Worm (Caenorhabditis elegans) whole organism, L1 larva: Measurements from ENCODE around the gene irk-3.
A peak's percentile ranks its signal among the peaks of the same experiment; 100 is the strongest.

Source experiments
- C04F5.9 ChIP-seq: sonication (generic microtip); optimal IDR thresholded peaks from 2 replicates; lab custom pipeline; 2016; ENCODE audit warnings: missing genetic modification characterization, missing compliant biosample characterization
- Y116A8C.19 ChIP-seq: sonication (generic microtip); optimal IDR thresholded peaks from 2 replicates; lab custom pipeline; 2016; ENCODE audit warnings: missing compliant biosample characterization, missing genetic modification characterization, borderline replicate concordance
- aly-2 ChIP-seq: fragments of 150-350 bp; optimal IDR thresholded peaks from 2 replicates; lab custom pipeline; 2014; ENCODE audit warnings: missing biosample characterization, missing genetic modification characterization
- ceh-63 ChIP-seq: fragments of 200-800 bp; sonication (Bioruptor generic); optimal IDR thresholded peaks from 2 replicates; lab custom pipeline; 2018; ENCODE audit warnings: mild to moderate bottlenecking, missing genetic modification characterization, missing compliant biosample characterization
- ceh-82 ChIP-seq, 3 experiments: fragments of 150-350 bp in 1 of 3; sonication (generic microtip) in 2 of 3; optimal IDR thresholded peaks; 2 replicates each; lab custom pipeline; 2014 to 2017; ENCODE audit warnings: missing biosample characterization in 3 of 3, missing genetic modification characterization in 3 of 3
- ceh-88 ChIP-seq: fragments of 200-800 bp; sonication (Bioruptor generic); IDR thresholded peaks from 2 replicates; pipeline ENCODE4 v1.3.6; 2022; ENCODE audit warnings: missing genetic modification characterization, missing compliant biosample characterization
- ceh-90 ChIP-seq: sonication (generic microtip); optimal IDR thresholded peaks from 2 replicates; lab custom pipeline; 2016; ENCODE audit warnings: missing genetic modification characterization, missing compliant biosample characterization
- dsc-1 ChIP-seq: sonication (generic microtip); optimal IDR thresholded peaks from 2 replicates; lab custom pipeline; 2016; ENCODE audit warnings: mild to moderate bottlenecking, missing genetic modification characterization, missing compliant biosample characterization
- efl-1 ChIP-seq, 4 experiments: fragments of 150-350 bp; optimal IDR thresholded peaks in 3 of 4; peaks in 1 of 4; 1 replicate in 1 of 4; 2 replicates in 3 of 4; lab custom pipeline; 2014; ENCODE audit warnings: missing biosample characterization in 2 of 4, missing genetic modification characterization in 2 of 4, missing genetic modification reagents in 2 of 4
- fkh-10 ChIP-seq: sonication (generic microtip); optimal IDR thresholded peaks from 2 replicates; lab custom pipeline; 2017; ENCODE audit warnings: missing biosample characterization, missing genetic modification reagents, missing genetic modification characterization
- hlh-17 ChIP-seq: fragments of 200-800 bp; sonication (Bioruptor generic); optimal IDR thresholded peaks from 2 replicates; lab custom pipeline; 2018; ENCODE audit warnings: missing genetic modification characterization, mild to moderate bottlenecking, missing compliant biosample characterization, moderate library complexity, borderline replicate concordance
- hpl-2 ChIP-seq: fragments of 150-350 bp; optimal IDR thresholded peaks from 2 replicates; lab custom pipeline; 2014; ENCODE audit warnings: missing biosample characterization, missing genetic modification reagents, missing genetic modification characterization
- irx-1 ChIP-seq: sonication (generic microtip); optimal IDR thresholded peaks from 2 replicates; lab custom pipeline; 2016; ENCODE audit warnings: missing genetic modification characterization, missing compliant biosample characterization
- isw-1 ChIP-seq: fragments of 200-800 bp; sonication (Bioruptor generic); IDR thresholded peaks from 2 replicates; pipeline ENCODE4 v1.3.6; 2022; ENCODE audit warnings: missing genetic modification characterization, missing compliant biosample characterization
- jun-1 ChIP-seq: fragments of 150-350 bp; optimal IDR thresholded peaks from 2 replicates; lab custom pipeline; 2014; ENCODE audit warnings: missing biosample characterization, missing genetic modification reagents, missing genetic modification characterization
- lin-14 ChIP-seq: fragments of 200-800 bp; sonication (Bioruptor generic); optimal IDR thresholded peaks from 2 replicates; lab custom pipeline; 2018; ENCODE audit warnings: mild to moderate bottlenecking, missing genetic modification characterization, moderate library complexity, missing compliant biosample characterization
- lin-39 ChIP-seq: fragments of 150-350 bp; optimal IDR thresholded peaks from 2 replicates; lab custom pipeline; 2014; ENCODE audit warnings: missing biosample characterization, missing genetic modification reagents, missing genetic modification characterization
- mdl-1 ChIP-seq, 2 experiments: fragments of 150-350 bp; optimal IDR thresholded peaks; 2 replicates each; lab custom pipeline; 2014 to 2017; ENCODE audit warnings: missing biosample characterization in 2 of 2, missing genetic modification characterization in 2 of 2, inconsistent platforms in 1 of 2
- mef-2 ChIP-seq: fragments of 150-350 bp; optimal IDR thresholded peaks from 2 replicates; lab custom pipeline; 2014; ENCODE audit warnings: missing biosample characterization, missing genetic modification characterization
- mep-1 ChIP-seq: fragments of 150-350 bp; optimal IDR thresholded peaks from 2 replicates; lab custom pipeline; 2014; ENCODE audit warnings: missing biosample characterization, missing genetic modification characterization
- nhr-20 ChIP-seq: sonication (generic microtip); optimal IDR thresholded peaks from 2 replicates; lab custom pipeline; 2016; ENCODE audit warnings: mild to moderate bottlenecking, missing genetic modification characterization, missing compliant biosample characterization
- nhr-28 ChIP-seq: fragments of 150-350 bp; optimal IDR thresholded peaks from 2 replicates; lab custom pipeline; 2014; ENCODE audit warnings: missing biosample characterization, missing genetic modification characterization
- nhr-71 ChIP-seq: sonication (generic microtip); optimal IDR thresholded peaks from 2 replicates; lab custom pipeline; 2016; ENCODE audit warnings: mild to moderate bottlenecking, missing genetic modification characterization, moderate library complexity, missing compliant biosample characterization
- pag-3 ChIP-seq: sonication (generic microtip); optimal IDR thresholded peaks from 2 replicates; lab custom pipeline; 2017; ENCODE audit warnings: missing genetic modification characterization, mild to moderate bottlenecking, missing compliant biosample characterization, antibody characterized with exemption, borderline replicate concordance; ENCODE audit not compliant: insufficient read depth
- pax-3 ChIP-seq: fragments of 200-800 bp; sonication (Bioruptor generic); optimal IDR thresholded peaks from 2 replicates; lab custom pipeline; 2018; ENCODE audit warnings: mild to moderate bottlenecking, missing genetic modification characterization, moderate library complexity, missing compliant biosample characterization
- pqm-1 ChIP-seq: sonication (generic microtip); optimal IDR thresholded peaks from 3 replicates; lab custom pipeline; 2017; ENCODE audit warnings: missing biosample characterization, missing genetic modification characterization
- skn-1 ChIP-seq: fragments of 150-350 bp; optimal IDR thresholded peaks from 2 replicates; lab custom pipeline; 2014; ENCODE audit warnings: missing biosample characterization, missing genetic modification characterization
- swsn-7 ChIP-seq: sonication (generic microtip); optimal IDR thresholded peaks from 2 replicates; lab custom pipeline; 2016; ENCODE audit warnings: missing genetic modification characterization, missing compliant biosample characterization
- tlp-1 ChIP-seq: fragments of 150-350 bp; optimal IDR thresholded peaks from 2 replicates; lab custom pipeline; 2014; ENCODE audit warnings: missing biosample characterization, missing genetic modification characterization
- unc-130 ChIP-seq: fragments of 150-350 bp; optimal IDR thresholded peaks from 2 replicates; lab custom pipeline; 2017; ENCODE audit warnings: missing biosample characterization, missing genetic modification characterization, inconsistent platforms
- unc-30 ChIP-seq: sonication (generic microtip); optimal IDR thresholded peaks from 2 replicates; lab custom pipeline; 2017; ENCODE audit warnings: missing biosample characterization, missing genetic modification characterization
- unc-62 ChIP-seq: fragments of 150-350 bp; optimal IDR thresholded peaks from 2 replicates; lab custom pipeline; 2014; ENCODE audit warnings: missing biosample characterization, missing genetic modification reagents, missing genetic modification characterization
- unc-98 ChIP-seq: fragments of 200-800 bp; sonication (Bioruptor generic); IDR thresholded peaks from 2 replicates; pipeline ENCODE4 v1.3.6; 2022; ENCODE audit warnings: missing genetic modification characterization, missing compliant biosample characterization
- xbp-1 ChIP-seq: sonication (generic microtip); optimal IDR thresholded peaks from 2 replicates; lab custom pipeline; 2016; ENCODE audit warnings: missing genetic modification characterization, missing compliant biosample characterization
- zag-1 ChIP-seq: fragments of 150-350 bp; optimal IDR thresholded peaks from 2 replicates; lab custom pipeline; 2014; ENCODE audit warnings: missing biosample characterization, missing genetic modification characterization
- zip-4 ChIP-seq: fragments of 200-800 bp; sonication (Bioruptor generic); optimal IDR thresholded peaks from 2 replicates; lab custom pipeline; 2018; ENCODE audit warnings: mild to moderate bottlenecking, missing genetic modification characterization, moderate library complexity, missing compliant biosample characterization
- ztf-11 ChIP-seq, 2 experiments: sonication (generic microtip); optimal IDR thresholded peaks; 2 replicates each; lab custom pipeline; 2016 to 2017; ENCODE audit warnings: missing genetic modification characterization in 2 of 2, missing biosample characterization in 1 of 2, missing compliant biosample characterization in 1 of 2
- ztf-4 ChIP-seq: fragments of 150-350 bp; optimal IDR thresholded peaks from 2 replicates; lab custom pipeline; 2014; ENCODE audit warnings: missing biosample characterization, missing genetic modification characterization

Gene irk-3

DNA sequence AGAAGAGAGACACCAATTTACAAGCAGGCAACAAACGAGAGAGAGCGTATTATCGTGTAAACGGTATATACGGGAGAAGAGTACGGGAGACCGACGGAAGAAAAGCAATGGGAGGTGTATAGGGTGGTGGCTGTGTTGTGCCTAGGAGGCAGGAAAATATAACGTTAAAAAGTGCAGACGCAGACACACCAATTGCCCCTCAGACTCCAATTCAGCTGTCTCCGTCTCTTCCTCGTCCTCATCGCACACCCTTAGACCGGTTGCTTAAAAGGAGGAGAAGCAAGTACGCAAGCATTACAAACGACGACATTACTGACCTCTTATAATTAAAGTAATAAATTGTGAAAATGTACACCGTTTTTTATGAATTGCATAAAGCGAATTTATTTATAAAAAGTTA, 57.8 kb downstream of the irk-3 start (continued):
- TF ChIP-seq hpl-2 (GFP tag; lab: Kevin White, UChicago) (peak; percentile 29), fkh-10 (peak; percentile 70), ztf-4 (tag; lab: Kevin White, UChicago) (peak; percentile 78), efl-1 (optimal IDR thresholded peaks at IDR 0.05; lab: Kevin White, UChicago) (peak; percentile 53 to 68), efl-1 (GFP tag; optimal IDR thresholded peaks at IDR 0.05 in 1 of 2; lab: Kevin White, UChicago) (peak; percentile 26 to 89), ceh-90 (no peak), C04F5.9 (tag; lab: Kevin White, UChicago) (no peak), swsn-7 (tag; lab: Kevin White, UChicago) (peak; percentile 75), zip-4 (GFP tag; lab: Kevin White, UChicago) (no peak), ceh-63 (GFP tag; lab: Kevin White, UChicago) (no peak), irx-1 (peak; percentile 51)

DNA sequence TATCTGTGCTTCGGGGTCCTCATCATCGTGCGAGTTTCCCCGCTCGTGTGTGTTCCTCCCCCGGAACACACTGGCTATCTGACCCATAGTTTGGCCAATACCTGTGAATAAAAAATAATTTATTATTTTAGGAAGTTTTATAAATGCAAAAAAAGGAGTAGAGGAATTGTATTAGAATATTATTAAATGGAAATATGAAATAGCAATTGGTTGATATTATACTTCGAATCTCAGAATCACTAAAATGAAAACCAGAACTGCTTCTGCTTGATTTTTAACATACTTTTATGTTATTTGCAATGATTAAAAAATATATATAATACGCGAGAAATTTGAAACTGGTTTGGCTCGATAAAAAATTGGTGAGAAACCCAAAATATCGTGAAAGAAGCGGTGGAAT, 58.6 kb downstream of the irk-3 start, which contains the start of gene mgrn-1:
Gene mgrn-1, minus strand, starts transcription at position 101 of the 400 bp plus-strand sequence.
- no peak for TF ChIP-seq unc-62
- no peak for TF ChIP-seq unc-130 (tag; lab: Kevin White, UChicago)
- TF ChIP-seq dsc-1 (tag; lab: Kevin White, UChicago): no peak
- TF ChIP-seq ceh-82 (tag; optimal IDR thresholded peaks at IDR 0.05; lab: Kevin White, UChicago): no peak
- no peak for TF ChIP-seq mef-2 (tag; lab: Kevin White, UChicago)
- no peak for TF ChIP-seq mdl-1 (tag; optimal IDR thresholded peaks at IDR 0.05; lab: Kevin White, UChicago)
- no peak for TF ChIP-seq aly-2 (tag; lab: Kevin White, UChicago)
- no peak for TF ChIP-seq Y116A8C.19 (tag; lab: Kevin White, UChicago)
- TF ChIP-seq unc-30 (tag; lab: Kevin White, UChicago): no peak
- no peak for TF ChIP-seq mep-1 (tag; lab: Kevin White, UChicago)

DNA sequence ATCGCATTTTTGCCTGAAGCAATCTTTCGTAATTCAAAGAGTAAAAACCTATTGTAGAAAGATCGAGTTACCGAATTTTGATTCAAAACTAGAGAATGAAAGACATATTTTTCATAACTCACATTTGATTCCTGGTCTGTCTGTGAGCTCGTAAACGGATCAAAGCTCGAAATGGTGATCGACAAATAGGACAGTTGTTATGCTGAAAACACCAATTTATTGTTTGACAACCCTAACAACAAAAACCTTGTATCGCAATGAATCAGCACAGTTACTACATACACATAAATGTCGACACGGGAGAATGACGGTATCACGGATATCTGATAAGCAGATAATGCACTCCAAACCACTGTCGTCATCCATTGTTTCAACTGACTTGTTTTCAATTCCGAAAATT, 60.6 kb downstream of the irk-3 start:
- TF ChIP-seq ztf-11 (tag; optimal IDR thresholded peaks at IDR 0.05; lab: Kevin White, UChicago) (no peak), hlh-17 (GFP tag; lab: Kevin White, UChicago) (no peak), jun-1 (tag; lab: Kevin White, UChicago) (no peak), lin-14 (no peak), nhr-20 (no peak), unc-98 (GFP tag; lab: Robert Waterston, UW) (no peak), zip-4 (GFP tag; lab: Kevin White, UChicago) (no peak), pqm-1 (no peak), ceh-88 (no peak)

DNA sequence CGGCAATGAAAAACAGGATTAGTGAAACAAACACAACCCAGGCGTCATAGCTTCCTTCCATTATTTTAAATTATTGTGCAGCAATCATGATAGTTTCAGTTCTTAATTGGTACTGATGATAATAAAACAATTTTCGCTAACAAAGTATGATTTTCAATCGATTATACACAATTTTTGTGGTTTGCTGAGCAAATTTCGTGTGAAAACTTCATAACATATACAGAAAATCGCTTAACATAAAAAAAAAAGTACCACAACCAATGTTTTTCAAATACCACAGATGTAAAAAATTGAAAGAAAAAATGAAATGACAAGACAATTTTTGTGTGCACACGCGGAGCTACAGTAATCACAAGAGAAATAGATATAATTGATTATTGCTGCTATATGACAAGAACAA, 62.5 kb downstream of the irk-3 start, which contains the start of gene gphr-2:
Gene gphr-2, minus strand, starts transcription at position 101 of the 400 bp plus-strand sequence.
- no peak for TF ChIP-seq aly-2 (tag; lab: Kevin White, UChicago)
- no peak for TF ChIP-seq efl-1 (optimal IDR thresholded peaks at IDR 0.05; lab: Kevin White, UChicago)
- no peak for TF ChIP-seq efl-1 (GFP tag; optimal IDR thresholded peaks at IDR 0.05 in 1 of 2; lab: Kevin White, UChicago)
- TF ChIP-seq pag-3: no peak
- no peak for TF ChIP-seq nhr-28 (tag; lab: Kevin White, UChicago)
- TF ChIP-seq xbp-1 (tag; lab: Kevin White, UChicago): no peak
- TF ChIP-seq skn-1 (tag; lab: Kevin White, UChicago): no peak
- no peak for TF ChIP-seq zag-1 (tag; lab: Kevin White, UChicago)
- no peak for TF ChIP-seq isw-1 (GFP tag; lab: Robert Waterston, UW)
- TF ChIP-seq pax-3: no peak
- TF ChIP-seq lin-39 (tag; lab: Kevin White, UChicago): no peak
- no peak for TF ChIP-seq mep-1 (tag; lab: Kevin White, UChicago)
- no peak for TF ChIP-seq tlp-1 (tag; lab: Kevin White, UChicago)
- TF ChIP-seq nhr-71 (tag; lab: Kevin White, UChicago): no peak
